Worm (Caenorhabditis elegans): Measurements from ENCODE around the gene srab-24.

DNA sequence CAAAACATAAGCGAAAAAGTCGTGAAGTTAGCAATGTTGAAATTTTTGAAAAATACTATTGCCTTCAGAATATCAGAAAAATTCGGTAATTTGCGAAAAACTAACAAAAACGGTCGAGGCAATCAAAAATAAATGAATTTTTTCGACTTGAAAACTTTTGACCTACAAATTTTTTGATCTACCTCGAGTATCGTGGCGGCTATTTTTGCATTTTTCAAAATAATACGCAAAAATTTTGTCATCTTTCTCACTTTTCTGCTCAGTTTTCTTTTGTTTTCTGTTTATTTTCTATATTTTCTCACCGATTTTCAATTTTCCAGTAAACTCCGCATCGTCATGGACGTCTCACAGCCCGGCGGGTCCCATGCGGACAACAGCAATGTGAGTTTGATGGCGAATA, 34.2 kb downstream of the srab-24 start:
- no peak for TF ChIP-seq skn-1 (tag; optimal IDR thresholded peaks at IDR 0.05)
- TF ChIP-seq ZK546.5 (tag; optimal IDR thresholded peaks at IDR 0.05), result no peak
- no peak for TF ChIP-seq lin-11 (tag; optimal IDR thresholded peaks at IDR 0.05)
- TF ChIP-seq nhr-12 (tag; optimal IDR thresholded peaks at IDR 0.05), result no peak
- no peak for TF ChIP-seq elt-3 (tag; optimal IDR thresholded peaks at IDR 0.05)
